Worm (Caenorhabditis elegans) whole organism, L3 larva: ENCODE results near the gene pudl-2.

Source experiments
- aly-2 ChIP-seq: fragments of 150-350 bp; optimal IDR thresholded peaks from 2 replicates; lab custom pipeline; 2014; ENCODE audit warnings: missing biosample characterization, missing genetic modification characterization
- fkh-10 ChIP-seq: sonication (generic microtip); optimal IDR thresholded peaks from 2 replicates; lab custom pipeline; 2017; ENCODE audit warnings: missing biosample characterization, missing genetic modification reagents, missing genetic modification characterization
- nfya-1 ChIP-seq: sonication (generic microtip); optimal IDR thresholded peaks from 2 replicates; lab custom pipeline; 2017; ENCODE audit warnings: missing genetic modification characterization, mild to moderate bottlenecking, missing compliant biosample characterization, antibody characterized with exemption, moderate library complexity; ENCODE audit not compliant: insufficient read depth
- nhr-25 ChIP-seq: sonication (generic microtip); optimal IDR thresholded peaks from 2 replicates; lab custom pipeline; 2017; ENCODE audit warnings: missing biosample characterization, missing genetic modification characterization
- skn-1 ChIP-seq: fragments of 150-350 bp; optimal IDR thresholded peaks from 2 replicates; lab custom pipeline; 2014; ENCODE audit warnings: missing biosample characterization, missing genetic modification characterization
- snpc-4 ChIP-seq: fragments of 150-350 bp; optimal IDR thresholded peaks from 2 replicates; lab custom pipeline; 2014; ENCODE audit warnings: missing biosample characterization, missing genetic modification characterization
- unc-62 ChIP-seq: fragments of 150-350 bp; sonication (generic microtip); optimal IDR thresholded peaks from 4 replicates; lab custom pipeline; 2014; ENCODE audit warnings: missing biosample characterization, missing genetic modification reagents, missing genetic modification characterization
- ztf-11 ChIP-seq: fragments of 150-350 bp; optimal IDR thresholded peaks from 2 replicates; lab custom pipeline; 2014; ENCODE audit warnings: missing biosample characterization, missing genetic modification characterization

DNA sequence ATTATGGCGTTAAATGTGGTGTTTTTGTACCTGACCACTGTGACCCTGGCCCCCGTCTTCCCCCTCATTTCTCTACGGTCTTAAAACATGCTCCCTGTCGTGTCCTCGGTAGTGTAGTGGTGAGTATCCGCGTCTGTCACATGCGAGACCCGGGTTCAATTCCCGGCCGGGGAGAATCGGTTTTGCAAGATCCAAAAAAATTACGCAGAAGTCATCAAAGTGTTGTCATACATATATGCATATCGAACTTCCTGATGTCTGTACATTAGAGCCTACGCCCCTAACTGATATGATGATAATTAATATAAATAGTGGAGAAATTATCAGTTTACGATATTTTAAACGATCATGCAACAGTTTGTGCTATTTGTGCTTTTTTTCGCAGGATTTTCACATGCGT, 29.1 kb upstream of the pudl-2 start, which contains the start of gene Y54G2A.45:
- TF ChIP-seq ztf-11 (no peak), nfya-1 (tag; lab: Kevin White, UChicago) (peak; percentile 31), nhr-25 (tag; lab: Kevin White, UChicago) (no peak), aly-2 (tag; lab: Kevin White, UChicago) (no peak), fkh-10 (GFP tag; lab: Kevin White, UChicago) (no peak), skn-1 (tag; lab: Kevin White, UChicago) (peak; percentile 83), snpc-4 (tag; lab: Kevin White, UChicago) (no peak), unc-62 (GFP tag; lab: Kevin White, UChicago) (no peak)
